Worm (Caenorhabditis elegans): ENCODE results near the gene B0462.5.

DNA sequence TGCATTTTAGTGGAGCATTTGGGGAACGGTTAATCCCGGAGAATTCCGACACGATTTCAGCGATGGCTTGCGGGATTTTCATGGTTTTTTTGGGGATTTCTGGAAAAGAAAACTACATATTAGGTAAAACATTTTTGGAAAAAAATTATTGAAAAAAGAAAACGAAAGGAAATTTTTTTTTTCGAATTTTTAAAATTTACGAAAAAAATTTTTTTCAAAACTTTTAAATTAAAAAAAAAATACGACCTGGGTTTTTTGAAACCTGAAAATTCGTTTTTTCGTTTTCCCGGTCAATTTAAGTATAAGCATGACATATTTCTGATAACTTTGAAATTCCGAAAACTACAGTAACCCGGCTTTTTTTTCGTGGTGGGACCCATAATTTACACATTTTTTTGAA, 16.7 kb upstream of the B0462.5 start, which contains the start of gene C08E8.10:
- TF ChIP-seq crh-2 (tag; optimal IDR thresholded peaks at IDR 0.05) (no peak), ama-1 (optimal IDR thresholded peaks at IDR 0.05) (no peak), aly-2 (tag; optimal IDR thresholded peaks at IDR 0.05) (no peak), nhr-237 (tag; optimal IDR thresholded peaks at IDR 0.05) (no peak), mdl-1 (tag; optimal IDR thresholded peaks at IDR 0.05) (no peak), nhr-11 (tag; optimal IDR thresholded peaks at IDR 0.05) (no peak), skn-1 (tag; optimal IDR thresholded peaks at IDR 0.05) (no peak), nhr-12 (tag; optimal IDR thresholded peaks at IDR 0.05) (no peak), blmp-1 (tag; optimal IDR thresholded peaks at IDR 0.05; ENCODE audit: insufficient read depth) (no peak)

Measured in whole organism, L2 larva.